Worm (Caenorhabditis elegans) whole organism, L4 larva: ENCODE measurements around the gene lgc-31.

Experiments used
- D1046.2 ChIP-seq: fragments of 200-800 bp; sonication (Bioruptor generic); IDR thresholded peaks from 2 replicates; pipeline ENCODE4 v1.3.6; 2022; ENCODE audit warnings: missing genetic modification characterization, missing compliant biosample characterization
- F10B5.3 ChIP-seq: sonication (generic microtip); optimal IDR thresholded peaks from 2 replicates; lab custom pipeline; 2016; ENCODE audit warnings: mild to moderate bottlenecking, missing genetic modification characterization, missing compliant biosample characterization
- F37D6.2 ChIP-seq: sonication (generic microtip); optimal IDR thresholded peaks from 2 replicates; lab custom pipeline; 2016; ENCODE audit warnings: mild to moderate bottlenecking, missing genetic modification characterization, missing compliant biosample characterization
- F44E2.7 ChIP-seq: fragments of 200-800 bp; sonication (Bioruptor generic); IDR thresholded peaks from 2 replicates; pipeline ENCODE4 v2.1.2; 2022; ENCODE audit warnings: missing genetic modification characterization, missing compliant biosample characterization
- R02D3.7 ChIP-seq: fragments of 150-350 bp; sonication (generic microtip); optimal IDR thresholded peaks from 3 replicates; lab custom pipeline; 2014; ENCODE audit warnings: missing biosample characterization, missing genetic modification characterization
- T20F7.1 ChIP-seq: fragments of 200-800 bp; sonication (Bioruptor generic); optimal IDR thresholded peaks from 2 replicates; lab custom pipeline; 2018; ENCODE audit warnings: mild to moderate bottlenecking, missing genetic modification characterization, missing compliant biosample characterization
- T26A8.4 ChIP-seq: fragments of 200-800 bp; sonication (Bioruptor generic); IDR thresholded peaks from 2 replicates; pipeline ENCODE4 v1.3.6; 2022; ENCODE audit warnings: missing genetic modification characterization, missing compliant biosample characterization
- ZK546.5 ChIP-seq, 2 experiments: sonication (generic microtip); optimal IDR thresholded peaks; 2 replicates each; lab custom pipeline; 2017; ENCODE audit warnings: missing biosample characterization in 2 of 2, missing genetic modification characterization in 2 of 2
- aha-1 ChIP-seq: fragments of 150-350 bp; peaks from one replicate; lab custom pipeline; 2014; ENCODE audit warnings: missing biosample characterization, missing genetic modification characterization
- ama-1 ChIP-seq: fragments of 150-350 bp; optimal IDR thresholded peaks from 2 replicates; lab custom pipeline; 2014; ENCODE audit warnings: inconsistent platforms, mixed read lengths
- arid-1 ChIP-seq: fragments of 200-800 bp; sonication (Bioruptor generic); conservative IDR thresholded peaks from 2 replicates; pipeline ENCODE4 v1.3.6; 2022; ENCODE audit warnings: missing genetic modification reagents, missing genetic modification characterization, missing compliant biosample characterization
- dmd-8 ChIP-seq: fragments of 200-800 bp; sonication (Bioruptor generic); IDR thresholded peaks from 2 replicates; pipeline ENCODE4 v1.3.6; 2022; ENCODE audit warnings: missing genetic modification characterization, missing compliant biosample characterization
- dpl-1 ChIP-seq: fragments of 150-350 bp; optimal IDR thresholded peaks from 2 replicates; lab custom pipeline; 2014; ENCODE audit warnings: missing biosample characterization, missing genetic modification reagents, missing genetic modification characterization
- gei-8 ChIP-seq: fragments of 200-800 bp; sonication (Bioruptor generic); optimal IDR thresholded peaks from 2 replicates; lab custom pipeline; 2018; ENCODE audit warnings: mild to moderate bottlenecking, missing genetic modification characterization, missing compliant biosample characterization
- hlh-11 ChIP-seq: fragments of 200-800 bp; sonication (Bioruptor generic); optimal IDR thresholded peaks from 2 replicates; lab custom pipeline; 2018; ENCODE audit warnings: mild to moderate bottlenecking, missing genetic modification characterization, missing compliant biosample characterization
- hmg-1.1 ChIP-seq: fragments of 200-800 bp; sonication (Bioruptor generic); IDR thresholded peaks from 2 replicates; pipeline ENCODE4 v1.3.6; 2022; ENCODE audit warnings: missing genetic modification reagents, missing genetic modification characterization, missing compliant biosample characterization
- lim-7 ChIP-seq: fragments of 200-800 bp; sonication (Bioruptor generic); IDR thresholded peaks from 2 replicates; pipeline ENCODE4 v1.3.6; 2022; ENCODE audit warnings: missing genetic modification characterization, missing compliant biosample characterization
- lin-13 ChIP-seq: fragments of 150-350 bp; optimal IDR thresholded peaks from 2 replicates; lab custom pipeline; 2014; ENCODE audit warnings: missing biosample characterization, missing genetic modification reagents, missing genetic modification characterization
- lin-15B ChIP-seq: fragments of 150-350 bp; sonication (generic microtip); optimal IDR thresholded peaks from 3 replicates; lab custom pipeline; 2014; ENCODE audit warnings: missing biosample characterization, missing genetic modification characterization
- lin-39 ChIP-seq: fragments of 150-350 bp; optimal IDR thresholded peaks from 2 replicates; lab custom pipeline; 2014; ENCODE audit warnings: missing biosample characterization, missing genetic modification reagents, missing genetic modification characterization
- lir-3 ChIP-seq: sonication (generic microtip); optimal IDR thresholded peaks from 2 replicates; lab custom pipeline; 2016; ENCODE audit warnings: mild to moderate bottlenecking, missing genetic modification characterization, missing compliant biosample characterization
- mdl-1 ChIP-seq, 2 experiments: fragments of 150-350 bp in 1 of 2; sonication (generic microtip) in 1 of 2; optimal IDR thresholded peaks; 2 replicates each; lab custom pipeline; 2014 to 2017; ENCODE audit warnings: missing biosample characterization in 2 of 2, missing genetic modification characterization in 2 of 2
- mdt-29 ChIP-seq: fragments of 200-800 bp; sonication (Bioruptor generic); IDR thresholded peaks from 2 replicates; pipeline ENCODE4 v1.3.6; 2022; ENCODE audit warnings: missing genetic modification reagents, missing genetic modification characterization, missing compliant biosample characterization
- mxl-3 ChIP-seq: fragments of 200-800 bp; sonication (Bioruptor generic); optimal IDR thresholded peaks from 2 replicates; lab custom pipeline; 2018; ENCODE audit warnings: mild to moderate bottlenecking, missing genetic modification characterization, missing compliant biosample characterization
- nhr-10 ChIP-seq: fragments of 150-350 bp; optimal IDR thresholded peaks from 2 replicates; lab custom pipeline; 2014; ENCODE audit warnings: missing biosample characterization, missing genetic modification characterization
- nhr-11 ChIP-seq: fragments of 150-350 bp; optimal IDR thresholded peaks from 2 replicates; lab custom pipeline; 2014; ENCODE audit warnings: missing biosample characterization, missing genetic modification characterization
- nhr-111 ChIP-seq: fragments of 200-800 bp; sonication (Bioruptor generic); optimal IDR thresholded peaks from 2 replicates; lab custom pipeline; 2018; ENCODE audit warnings: mild to moderate bottlenecking, missing genetic modification characterization, missing compliant biosample characterization
- nhr-41 ChIP-seq: fragments of 200-800 bp; sonication (Bioruptor generic); IDR thresholded peaks from 2 replicates; pipeline ENCODE4 v1.3.6; 2022; ENCODE audit warnings: missing genetic modification reagents, missing genetic modification characterization, missing compliant biosample characterization
- nhr-48 ChIP-seq: sonication (generic microtip); optimal IDR thresholded peaks from 2 replicates; lab custom pipeline; 2016; ENCODE audit warnings: mild to moderate bottlenecking, missing genetic modification characterization, missing compliant biosample characterization
- nhr-6 ChIP-seq: fragments of 150-350 bp; optimal IDR thresholded peaks from 2 replicates; lab custom pipeline; 2014; ENCODE audit warnings: missing biosample characterization, missing genetic modification characterization
- nhr-76 ChIP-seq: fragments of 150-350 bp; optimal IDR thresholded peaks from 2 replicates; lab custom pipeline; 2014; ENCODE audit warnings: missing biosample characterization, missing genetic modification characterization
- nhr-77 ChIP-seq: fragments of 150-350 bp; optimal IDR thresholded peaks from 2 replicates; lab custom pipeline; 2014; ENCODE audit warnings: missing biosample characterization, missing genetic modification characterization
- php-3 ChIP-seq: fragments of 200-800 bp; sonication (Bioruptor generic); IDR thresholded peaks from 2 replicates; pipeline ENCODE4 v1.3.6; 2022; ENCODE audit warnings: missing genetic modification reagents, missing genetic modification characterization, missing compliant biosample characterization
- rbr-2 ChIP-seq: sonication (generic microtip); optimal IDR thresholded peaks from 2 replicates; lab custom pipeline; 2016; ENCODE audit warnings: missing genotype, missing genetic modification characterization, missing compliant biosample characterization
- saeg-2 ChIP-seq: fragments of 200-800 bp; sonication (Bioruptor generic); IDR thresholded peaks from 2 replicates; pipeline ENCODE4 v1.3.6; 2022; ENCODE audit warnings: missing genetic modification reagents, missing genetic modification characterization, missing compliant biosample characterization
- skn-1 ChIP-seq: fragments of 150-350 bp; optimal IDR thresholded peaks from 2 replicates; lab custom pipeline; 2014; ENCODE audit warnings: missing biosample characterization, missing genetic modification characterization
- snpc-1.2 ChIP-seq: fragments of 200-800 bp; sonication (Bioruptor generic); IDR thresholded peaks from 2 replicates; pipeline ENCODE4 v1.3.6; 2022; ENCODE audit warnings: missing genetic modification reagents, missing genetic modification characterization, missing compliant biosample characterization
- snpc-4 ChIP-seq: fragments of 150-350 bp; optimal IDR thresholded peaks from 2 replicates; lab custom pipeline; 2014; ENCODE audit warnings: missing biosample characterization, missing genetic modification characterization
- spr-1 ChIP-seq: sonication (generic microtip); optimal IDR thresholded peaks from 2 replicates; lab custom pipeline; 2016; ENCODE audit warnings: mild to moderate bottlenecking, missing genetic modification characterization, missing compliant biosample characterization
- spr-3 ChIP-seq: fragments of 200-800 bp; sonication (Bioruptor generic); optimal IDR thresholded peaks from 2 replicates; lab custom pipeline; 2018; ENCODE audit warnings: mild to moderate bottlenecking, missing genetic modification characterization, missing compliant biosample characterization
- unc-130 ChIP-seq: sonication (generic microtip); optimal IDR thresholded peaks from 2 replicates; lab custom pipeline; 2016; ENCODE audit warnings: missing genetic modification reagents, missing genetic modification characterization, missing compliant biosample characterization
- vab-7 ChIP-seq: fragments of 200-800 bp; sonication (Bioruptor generic); IDR thresholded peaks from 2 replicates; pipeline ENCODE4 v1.3.6; 2022; ENCODE audit warnings: missing genetic modification reagents, missing genetic modification characterization, missing compliant biosample characterization
- zag-1 ChIP-seq: fragments of 150-350 bp; optimal IDR thresholded peaks from 2 replicates; lab custom pipeline; 2014; ENCODE audit warnings: missing biosample characterization, missing genetic modification characterization
- zfp-3 ChIP-seq: fragments of 200-800 bp; sonication (Bioruptor generic); conservative IDR thresholded peaks from 2 replicates; pipeline ENCODE4 v1.3.6; 2022; ENCODE audit warnings: missing genetic modification reagents, missing genetic modification characterization, missing compliant biosample characterization
- zip-11 ChIP-seq: fragments of 200-800 bp; sonication (Bioruptor generic); IDR thresholded peaks from 2 replicates; pipeline ENCODE4 v1.3.6; 2022; ENCODE audit warnings: missing genetic modification characterization, missing compliant biosample characterization
- ztf-11 ChIP-seq: fragments of 150-350 bp; optimal IDR thresholded peaks from 2 replicates; lab custom pipeline; 2014; ENCODE audit warnings: missing biosample characterization, missing genetic modification characterization

The lgc-31 gene

DNA sequence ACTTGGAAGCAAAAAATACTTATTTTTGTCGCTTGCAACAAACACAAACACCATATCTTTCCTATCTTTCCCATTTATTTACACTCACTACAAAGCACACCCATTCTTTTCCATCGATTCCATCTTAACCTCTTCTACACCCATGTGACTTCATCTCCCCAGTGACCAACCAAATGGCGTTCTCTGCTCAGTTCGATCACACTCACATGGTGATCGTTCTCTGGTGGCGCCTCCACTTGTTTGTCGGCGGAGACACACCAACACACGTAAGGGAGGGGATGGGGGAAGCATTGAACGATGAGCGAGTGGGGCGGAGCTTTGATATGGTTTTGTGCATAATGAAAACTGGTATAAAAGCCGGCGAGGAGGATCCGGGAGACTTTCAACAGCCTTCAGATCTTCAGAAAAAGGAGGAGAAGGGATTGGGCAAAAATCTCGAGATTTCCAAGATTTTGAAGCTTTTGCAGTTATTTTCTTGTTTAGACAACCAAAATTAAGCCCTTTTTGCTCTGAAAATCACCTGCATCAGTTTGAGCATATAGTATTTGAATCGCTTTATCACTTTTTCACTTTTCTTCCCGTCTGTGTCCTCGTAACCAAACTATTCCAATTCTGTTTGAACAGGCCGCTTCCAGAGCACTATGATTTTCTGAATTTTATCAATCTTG lies 44.8 kb upstream of the lgc-31 start (continued):
- TF ChIP-seq snpc-4 (peak; percentile 13), unc-130 (GFP tag; lab: Kevin White, UChicago) (no peak), lim-7 (no peak), spr-3 (GFP tag; lab: Kevin White, UChicago) (no peak), nhr-11 (tag; lab: Kevin White, UChicago) (peak; percentile 93), T26A8.4 (GFP tag; lab: Robert Waterston, UW) (0 out of 2 replicates have a peak, but pooled peaks have one; percentile 18), arid-1 (GFP tag; lab: Robert Waterston, UW) (no peak), vab-7 (no peak), F10B5.3 (tag; lab: Kevin White, UChicago) (no peak), T20F7.1 (GFP tag; lab: Kevin White, UChicago) (peak; percentile 70), dpl-1 (GFP tag; lab: Kevin White, UChicago) (peak; percentile 64), D1046.2 (GFP tag; lab: Robert Waterston, UW) (no peak), mdt-29 (GFP tag; lab: Robert Waterston, UW) (peak; percentile 69; the same call in 1 of the 2 replicates), nhr-6 (peak; percentile 67), lin-39 (tag; lab: Kevin White, UChicago) (no peak), mxl-3 (GFP tag; lab: Kevin White, UChicago) (peak; percentile 64), saeg-2 (GFP tag; lab: Robert Waterston, UW) (no peak), nhr-76 (tag; lab: Kevin White, UChicago) (no peak), ztf-11 (tag; lab: Kevin White, UChicago) (no peak), nhr-111 (GFP tag; lab: Kevin White, UChicago) (no peak), F37D6.2 (tag; lab: Kevin White, UChicago) (peak; percentile 34), nhr-41 (GFP tag; lab: Robert Waterston, UW) (no peak), mdl-1 (tag; optimal IDR thresholded peaks at IDR 0.05; lab: Kevin White, UChicago) (peak; percentile 60 to 98), F44E2.7 (no peak), R02D3.7 (tag; lab: Kevin White, UChicago) (no peak), zfp-3 (GFP tag; lab: Robert Waterston, UW) (no peak), zip-11 (no peak), dmd-8 (GFP tag; lab: Robert Waterston, UW) (no peak), spr-1 (tag; lab: Kevin White, UChicago) (no peak), lin-15B (tag; lab: Kevin White, UChicago) (no peak), nhr-48 (tag; lab: Kevin White, UChicago) (peak; percentile 65), ama-1 (lab: Kevin White, UChicago) (peak; percentile 96), rbr-2 (tag; lab: Kevin White, UChicago) (peak; percentile 63), php-3 (peak; percentile 52; the same call in 1 of the 2 replicates), aha-1 (tag; lab: Kevin White, UChicago) (peak; percentile 99), nhr-10 (tag; lab: Kevin White, UChicago) (peak; percentile 67), gei-8 (GFP tag; lab: Kevin White, UChicago) (no peak), hlh-11 (tag; lab: Kevin White, UChicago) (peak; percentile 93), skn-1 (tag; lab: Kevin White, UChicago) (no peak), snpc-1.2 (GFP tag; lab: Robert Waterston, UW) (no peak), zag-1 (tag; lab: Kevin White, UChicago) (no peak), lir-3 (tag; lab: Kevin White, UChicago) (no peak), lin-13 (no peak), nhr-77 (tag; lab: Kevin White, UChicago) (peak; percentile 96), ZK546.5 (tag; optimal IDR thresholded peaks at IDR 0.05; lab: Kevin White, UChicago) (no peak), hmg-1.1 (peak; percentile 60; the same call in 1 of the 2 replicates)
- TF ChIP-seq, all 104 proteins: peak for 35
